Fruit fly (Drosophila melanogaster) whole organism, prepupa: ENCODE results near the gene rogdi.

ENCODE experiments used
- CG10631 ChIP-seq: fragments of 200-800 bp; sonication (Bioruptor generic); optimal IDR thresholded peaks from 2 replicates; lab custom pipeline; 2016; ENCODE audit warnings: missing biosample characterization, missing genetic modification characterization
- CG11762 ChIP-seq: fragments of 200-800 bp; sonication (Bioruptor generic); optimal IDR thresholded peaks from 3 replicates; lab custom pipeline; 2016; ENCODE audit warnings: missing biosample characterization, missing genetic modification characterization; ENCODE audit not compliant: insufficient read depth
- CG15336 ChIP-seq: fragments of 200-800 bp; sonication (Bioruptor generic); IDR thresholded peaks from 2 replicates; pipeline ENCODE4 v1.3.6; 2022; ENCODE audit warnings: missing biosample characterization, missing genetic modification characterization
- CG16779 ChIP-seq: fragments of 200-800 bp; sonication (Bioruptor generic); optimal IDR thresholded peaks from 3 replicates; lab custom pipeline; 2017; ENCODE audit warnings: missing biosample characterization, mild to moderate bottlenecking, missing genetic modification characterization
- CG31627 ChIP-seq: fragments of 200-800 bp; sonication (Bioruptor generic); optimal IDR thresholded peaks from 3 replicates; lab custom pipeline; 2016; ENCODE audit warnings: missing biosample characterization, missing genetic modification characterization
- CG32006 ChIP-seq: fragments of 200-800 bp; sonication (Bioruptor generic); optimal IDR thresholded peaks from 3 replicates; lab custom pipeline; 2017; ENCODE audit warnings: missing biosample characterization, mild to moderate bottlenecking, missing genetic modification characterization
- CG3919 ChIP-seq: fragments of 200-800 bp; sonication (Bioruptor generic); optimal IDR thresholded peaks from 3 replicates; lab custom pipeline; 2016; ENCODE audit warnings: missing biosample characterization, missing genetic modification characterization
- CG4318 ChIP-seq: fragments of 200-800 bp; sonication (Bioruptor generic); optimal IDR thresholded peaks from 3 replicates; lab custom pipeline; 2017; ENCODE audit warnings: missing biosample characterization, mild to moderate bottlenecking, missing genetic modification characterization
- CG6792 ChIP-seq: fragments of 200-800 bp; sonication (Bioruptor generic); optimal IDR thresholded peaks from 3 replicates; lab custom pipeline; 2016; ENCODE audit warnings: missing biosample characterization, missing genetic modification characterization
- CG6808 ChIP-seq: fragments of 200-800 bp; sonication (Bioruptor generic); optimal IDR thresholded peaks from 3 replicates; lab custom pipeline; 2017; ENCODE audit warnings: missing biosample characterization, missing genetic modification characterization, mild to moderate bottlenecking, moderate library complexity, missing genetic modification reagents
- CG6854 ChIP-seq: fragments of 200-800 bp; sonication (Bioruptor generic); optimal IDR thresholded peaks from 2 replicates; lab custom pipeline; 2017; ENCODE audit warnings: missing biosample characterization, mild to moderate bottlenecking, missing genetic modification characterization
- CG7368 ChIP-seq: fragments of 200-800 bp; sonication (Bioruptor generic); optimal IDR thresholded peaks from 3 replicates; lab custom pipeline; 2016; ENCODE audit warnings: missing biosample characterization, missing genetic modification characterization
- CG8319 ChIP-seq: fragments of 200-800 bp; sonication (Bioruptor generic); optimal IDR thresholded peaks from 3 replicates; lab custom pipeline; 2016; ENCODE audit warnings: missing biosample characterization, missing genetic modification characterization
- CG8632 ChIP-seq: fragments of 200-800 bp; sonication (Bioruptor generic); optimal IDR thresholded peaks from 3 replicates; lab custom pipeline; 2016; ENCODE audit warnings: missing biosample characterization, missing genetic modification characterization
- CG9139 ChIP-seq: fragments of 200-800 bp; sonication (Bioruptor generic); optimal IDR thresholded peaks from 3 replicates; lab custom pipeline; 2017; ENCODE audit warnings: missing biosample characterization, mild to moderate bottlenecking, missing genetic modification characterization
- Eip75B ChIP-seq: fragments of 200-800 bp; sonication (Bioruptor generic); optimal IDR thresholded peaks from 3 replicates; lab custom pipeline; 2016; ENCODE audit warnings: missing biosample characterization, missing genetic modification characterization
- Eip78C ChIP-seq: fragments of 200-800 bp; sonication (Bioruptor generic); peaks from one replicate; lab custom pipeline; 2016; ENCODE audit warnings: missing biosample characterization, missing genetic modification characterization
- Ets21C ChIP-seq: fragments of 200-800 bp; sonication (Bioruptor generic); optimal IDR thresholded peaks from 3 replicates; lab custom pipeline; 2016; ENCODE audit warnings: missing biosample characterization, missing genetic modification characterization
- Gug ChIP-seq: fragments of 200-800 bp; sonication (Bioruptor generic); IDR thresholded peaks from 2 replicates; pipeline ENCODE4 v1.3.6; 2022; ENCODE audit warnings: missing biosample characterization, missing genetic modification characterization
- Hr38 ChIP-seq: sonication (Bioruptor generic); optimal IDR thresholded peaks from 2 replicates; lab custom pipeline; 2016; ENCODE audit warnings: missing biosample characterization, missing genetic modification characterization
- Smox ChIP-seq: fragments of 200-800 bp; sonication (Bioruptor generic); optimal IDR thresholded peaks from 3 replicates; lab custom pipeline; 2016; ENCODE audit warnings: missing biosample characterization, missing genetic modification characterization
- Sox102F ChIP-seq: fragments of 200-800 bp; sonication (Bioruptor generic); optimal IDR thresholded peaks from 2 replicates; lab custom pipeline; 2016; ENCODE audit warnings: missing biosample characterization, mild to moderate bottlenecking, missing genetic modification characterization
- Sox14 ChIP-seq: fragments of 200-800 bp; sonication (Bioruptor generic); optimal IDR thresholded peaks from 3 replicates; lab custom pipeline; 2016; ENCODE audit warnings: missing biosample characterization, missing genetic modification characterization
- Sox15 ChIP-seq: fragments of 200-800 bp; sonication (Bioruptor generic); optimal IDR thresholded peaks from 3 replicates; lab custom pipeline; 2016; ENCODE audit warnings: missing biosample characterization, missing genetic modification characterization
- acj6 ChIP-seq: fragments of 200-800 bp; sonication (Bioruptor generic); optimal IDR thresholded peaks from 3 replicates; lab custom pipeline; 2016; ENCODE audit warnings: missing biosample characterization, missing genetic modification characterization
- cyc ChIP-seq: fragments of 200-800 bp; sonication (Bioruptor generic); optimal IDR thresholded peaks from 3 replicates; lab custom pipeline; 2016; ENCODE audit warnings: missing biosample characterization, missing genetic modification characterization
- dsx ChIP-seq: fragments of 200-800 bp; optimal IDR thresholded peaks from 3 replicates; lab custom pipeline; 2019; ENCODE audit warnings: missing biosample characterization, mild to moderate bottlenecking, missing genetic modification characterization, moderate library complexity; ENCODE audit not compliant: poor library complexity, severe bottlenecking
- fd59A ChIP-seq: fragments of 200-800 bp; sonication (Bioruptor generic); optimal IDR thresholded peaks from 2 replicates; lab custom pipeline; 2017; ENCODE audit warnings: missing biosample characterization, mild to moderate bottlenecking, missing genetic modification characterization, missing genetic modification reagents
- fkh ChIP-seq: fragments of 200-800 bp; sonication (Bioruptor generic); optimal IDR thresholded peaks from 3 replicates; lab custom pipeline; 2017; ENCODE audit warnings: missing biosample characterization, mild to moderate bottlenecking, missing genetic modification characterization, moderate library complexity
- pdm3 ChIP-seq: fragments of 200-800 bp; sonication (Bioruptor generic); optimal IDR thresholded peaks from 3 replicates; lab custom pipeline; 2016; ENCODE audit warnings: missing biosample characterization, missing genetic modification characterization
- spab ChIP-seq: fragments of 200-800 bp; sonication (Bioruptor generic); optimal IDR thresholded peaks from 2 replicates; lab custom pipeline; 2017; ENCODE audit warnings: missing biosample characterization, mild to moderate bottlenecking, missing genetic modification characterization, missing genetic modification reagents
- svp ChIP-seq: fragments of 200-800 bp; sonication (Bioruptor generic); peaks from one replicate; lab custom pipeline; 2016; ENCODE audit warnings: missing biosample characterization, missing genetic modification characterization
- topi ChIP-seq: fragments of 200-800 bp; sonication (Bioruptor generic); optimal IDR thresholded peaks from 3 replicates; lab custom pipeline; 2016; ENCODE audit warnings: missing biosample characterization, missing genetic modification characterization
- vri ChIP-seq: fragments of 200-800 bp; sonication (Bioruptor generic); optimal IDR thresholded peaks from 3 replicates; lab custom pipeline; 2016; ENCODE audit warnings: missing biosample characterization, mild to moderate bottlenecking, missing genetic modification characterization

The rogdi gene

dm6 chr3L:17049912-17050345 lies 617 bp downstream of the rogdi start:
- TF ChIP-seq vri (GFP tag; lab: Kevin White, UChicago), result peak; percentile 67
- TF ChIP-seq Hr38 (GFP tag; lab: Kevin White, UChicago), result no peak

- TF ChIP-seq CG6854 (GFP tag; lab: Kevin White, UChicago) (peak; percentile 32), CG6808 (no peak), CG6792 (GFP tag; lab: Kevin White, UChicago) (no peak), Sox14 (GFP tag; lab: Kevin White, UChicago) (peak; percentile 14), Eip78C (GFP tag; lab: Kevin White, UChicago) (peak; percentile 19), cyc (GFP tag; lab: Kevin White, UChicago) (peak; percentile 4), CG15336 (GFP tag; lab: Robert Waterston, UW) (no peak), CG9139 (GFP tag; lab: Kevin White, UChicago) (no peak), topi (GFP tag; lab: Kevin White, UChicago) (no peak), dsx (no peak), CG10631 (GFP tag; lab: Kevin White, UChicago) (no peak), CG11762 (GFP tag; lab: Kevin White, UChicago) (no peak), CG3919 (GFP tag; lab: Kevin White, UChicago) (peak; percentile 4), svp (GFP tag; lab: Kevin White, UChicago) (no peak), Gug (GFP tag; lab: Robert Waterston, UW) (no peak), fkh (peak; percentile 3), vri (GFP tag; lab: Kevin White, UChicago) (no peak), CG32006 (GFP tag; lab: Kevin White, UChicago) (no peak), acj6 (GFP tag; lab: Kevin White, UChicago) (no peak), Sox15 (GFP tag; lab: Kevin White, UChicago) (no peak), CG8319 (no peak), CG4318 (GFP tag; lab: Kevin White, UChicago) (no peak), CG31627 (GFP tag; lab: Kevin White, UChicago) (no peak)
Measured at dm6 chr3L:17050661-17051452, 1.5 kb downstream of the rogdi start.

DNA sequence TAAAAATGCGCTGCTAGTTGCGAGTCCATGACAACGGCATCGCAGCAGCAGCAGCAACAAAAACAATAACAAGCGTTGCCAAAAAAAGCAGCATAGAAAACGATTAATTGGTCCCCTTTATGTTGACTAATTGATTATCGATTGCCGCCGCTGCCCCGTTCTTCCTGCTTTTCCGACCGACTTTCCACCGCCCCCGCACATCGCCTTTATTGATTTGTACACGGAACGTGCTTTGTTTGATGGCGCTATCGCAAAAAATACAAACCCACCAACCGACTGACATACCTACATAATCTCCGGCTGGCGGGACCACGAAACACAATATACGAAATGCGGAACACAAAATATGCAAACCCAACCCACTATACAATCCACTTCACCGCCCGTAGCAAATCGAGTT lies 2.2 kb downstream of the rogdi start:
- TF ChIP-seq CG8632 (GFP tag; lab: Kevin White, UChicago) (no peak), CG9139 (GFP tag; lab: Kevin White, UChicago) (no peak), CG6808 (no peak), CG3919 (GFP tag; lab: Kevin White, UChicago) (no peak), Ets21C (GFP tag; lab: Kevin White, UChicago) (no peak), CG11762 (GFP tag; lab: Kevin White, UChicago) (no peak), vri (GFP tag; lab: Kevin White, UChicago) (no peak), Sox102F (GFP tag; lab: Kevin White, UChicago) (no peak), CG7368 (GFP tag; lab: Kevin White, UChicago) (no peak), pdm3 (GFP tag; lab: Kevin White, UChicago) (no peak), CG10631 (GFP tag; lab: Kevin White, UChicago) (no peak), CG4318 (GFP tag; lab: Kevin White, UChicago) (no peak), Smox (GFP tag; lab: Kevin White, UChicago) (no peak), fd59A (GFP tag; lab: Kevin White, UChicago) (no peak), spab (GFP tag; lab: Kevin White, UChicago) (no peak), Sox15 (GFP tag; lab: Kevin White, UChicago) (no peak), CG16779 (no peak), Eip75B (GFP tag; lab: Kevin White, UChicago) (no peak)
- TF ChIP-seq, all 60 proteins: peak for 0
